Fruit fly (Drosophila melanogaster): Measurements from ENCODE around the gene CG11889.

CG11889 gene

DNA sequence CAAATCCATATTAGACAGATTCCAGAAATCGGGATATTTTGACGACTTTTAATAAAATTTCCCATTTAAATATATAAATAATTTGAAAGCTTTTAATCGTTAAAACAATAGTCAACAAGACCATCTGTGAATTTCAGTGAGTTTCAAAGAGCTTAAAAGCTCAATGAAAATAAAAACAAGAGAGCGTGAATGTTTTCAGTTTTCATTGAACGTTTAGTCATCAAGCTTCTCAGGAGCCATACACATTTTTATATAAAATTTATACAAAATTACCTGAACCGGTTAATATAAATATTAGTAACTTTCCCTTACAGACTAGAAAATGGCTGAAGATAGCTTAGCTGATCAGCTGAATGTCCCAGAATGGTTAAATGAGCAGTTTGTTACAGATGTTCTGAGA, 32.2 kb downstream of the CG11889 start, which contains the start of gene CG31370:
Gene CG31370 (plus strand): TSS at position 226 of the 400 bp plus-strand sequence.
- TF ChIP-seq lbe (GFP tag; optimal IDR thresholded peaks at IDR 0.05) (peak; percentile 30), CG13287 (GFP tag; IDR thresholded peaks at IDR 0.05; ENCODE audit: partially characterized antibody) (no peak)

dm6 chr3R:25303857-25304440, 33.9 kb downstream of the CG11889 start, which contains the start of gene CG31436:
CG31436 (plus strand) TSS chr3R:25304137.
- TF ChIP-seq CG17359 (tag; optimal IDR thresholded peaks at IDR 0.05) (no peak), Trl (optimal IDR thresholded peaks at IDR 0.05) (peak; percentile 44 to 82), Trl (GFP tag; optimal IDR thresholded peaks at IDR 0.05) (no peak), CG4820 (GFP tag; optimal IDR thresholded peaks at IDR 0.05) (no peak), CG34376 (GFP tag; optimal IDR thresholded peaks at IDR 0.05) (peak; percentile 29), Fer3 (tag; optimal IDR thresholded peaks at IDR 0.05) (no peak), CG8765 (GFP tag; IDR thresholded peaks at IDR 0.05) (no peak), CG31224 (GFP tag; IDR thresholded peaks at IDR 0.05) (no peak), CG2678 (tag; optimal IDR thresholded peaks at IDR 0.05) (no peak), ken (GFP tag; IDR thresholded peaks at IDR 0.05) (no peak), Rfx (GFP tag; IDR thresholded peaks at IDR 0.05) (no peak), lbe (GFP tag; optimal IDR thresholded peaks at IDR 0.05) (peak; percentile 42), CG1647 (GFP tag; optimal IDR thresholded peaks at IDR 0.05) (no peak), CG6175 (GFP tag; IDR thresholded peaks at IDR 0.05) (no peak), Eip74EF (GFP tag; optimal IDR thresholded peaks at IDR 0.05) (peak in 1 of 2 experiments; percentile 18), CG14014 (GFP tag; IDR thresholded peaks at IDR 0.05) (no peak), exex (tag; optimal IDR thresholded peaks at IDR 0.05) (peak; percentile 42), knrl (GFP tag; IDR thresholded peaks at IDR 0.05; ENCODE audit: partially characterized antibody) (no peak), CG13894 (tag; optimal IDR thresholded peaks at IDR 0.05) (peak; percentile 36), CG8388 (GFP tag; optimal IDR thresholded peaks at IDR 0.05) (no peak), z (GFP tag; IDR thresholded peaks at IDR 0.05) (peak; percentile 41; the same call in 1 of the 3 replicates), gsb-n (tag; optimal IDR thresholded peaks at IDR 0.05) (no peak), amos (GFP tag; IDR thresholded peaks at IDR 0.05; ENCODE audit: partially characterized antibody) (no peak), CG12769 (tag; optimal IDR thresholded peaks at IDR 0.05) (peak; percentile 67), CG8290 (GFP tag; optimal IDR thresholded peaks at IDR 0.05) (no peak), CG8290 (tag; optimal IDR thresholded peaks at IDR 0.05) (peak in 1 of 2 experiments; percentile 11), Hr78 (GFP tag; optimal IDR thresholded peaks at IDR 0.05) (peak in 1 of 2 experiments; percentile 82), CG18619 (GFP tag; optimal IDR thresholded peaks at IDR 0.05) (no peak), psq (GFP tag; optimal IDR thresholded peaks at IDR 0.05) (no peak), CG14050 (GFP tag; IDR thresholded peaks at IDR 0.05) (no peak), sd (tag; optimal IDR thresholded peaks at IDR 0.05) (peak; percentile 35), CG15514 (GFP tag; optimal IDR thresholded peaks at IDR 0.05) (peak; percentile 12), wor (GFP tag; IDR thresholded peaks at IDR 0.05) (no peak), Hmx (GFP tag; optimal IDR thresholded peaks at IDR 0.05) (no peak), fd3F (GFP tag; optimal IDR thresholded peaks at IDR 0.05) (no peak), Mes4 (GFP tag; optimal IDR thresholded peaks at IDR 0.05) (no peak), al (GFP tag; IDR thresholded peaks at IDR 0.05) (no peak), CG3407 (GFP tag; optimal IDR thresholded peaks at IDR 0.05) (no peak), E2f2 (GFP tag; IDR thresholded peaks at IDR 0.05) (no peak), ftz-f1 (GFP tag; optimal IDR thresholded peaks at IDR 0.05) (peak; percentile 92), Scr (GFP tag; IDR thresholded peaks at IDR 0.05; ENCODE audit: partially characterized antibody) (no peak), Jarid2 (GFP tag; optimal IDR thresholded peaks at IDR 0.05) (peak; percentile 73), fd102C (GFP tag; optimal IDR thresholded peaks at IDR 0.05) (no peak), mirr (GFP tag; optimal IDR thresholded peaks at IDR 0.05) (peak; percentile 30), sug (tag; optimal IDR thresholded peaks at IDR 0.05) (peak; percentile 47), CG7928 (GFP tag; optimal IDR thresholded peaks at IDR 0.05) (no peak), lab (GFP tag; optimal IDR thresholded peaks at IDR 0.05) (peak; percentile 9)
